Fruit fly (Drosophila melanogaster): ENCODE measurements around the gene Alp11.

The Alp11 gene

DNA sequence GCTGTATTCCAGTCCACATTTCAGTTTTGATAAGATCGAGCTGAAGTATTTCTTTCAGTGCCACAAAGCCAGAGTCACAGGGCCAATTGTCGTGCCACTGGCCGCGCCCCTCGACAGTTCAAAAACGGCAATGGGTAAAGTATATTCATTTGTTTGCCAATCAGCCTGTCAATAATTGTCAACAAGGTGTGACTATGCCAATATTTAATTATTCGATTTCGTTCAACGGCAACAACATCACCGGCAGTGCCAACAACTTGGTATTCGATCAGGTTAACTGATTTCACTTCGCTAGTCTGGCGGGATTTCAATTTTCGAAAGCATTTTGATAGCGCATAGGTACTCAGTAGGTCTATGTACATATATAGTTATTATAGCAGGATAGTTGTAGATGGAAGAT is 14.9 kb downstream of the Alp11 start (continued):
- TF ChIP-seq gsb-n (tag; optimal IDR thresholded peaks at IDR 0.05) (no peak), jumu (GFP tag; optimal IDR thresholded peaks at IDR 0.05) (no peak), inv (GFP tag; IDR thresholded peaks at IDR 0.05; ENCODE audit: partially characterized antibody) (no peak), CG15479 (GFP tag; optimal IDR thresholded peaks at IDR 0.05) (no peak), schlank (tag; optimal IDR thresholded peaks at IDR 0.05) (peak; percentile 11), Tbp (GFP tag; optimal IDR thresholded peaks at IDR 0.05) (no peak), ranshi (GFP tag; IDR thresholded peaks at IDR 0.05) (no peak), CG7357 (GFP tag; IDR thresholded peaks at IDR 0.05) (no peak), Sox100B (GFP tag; optimal IDR thresholded peaks at IDR 0.05) (no peak), btn (GFP tag; optimal IDR thresholded peaks at IDR 0.05) (no peak), pum (GFP tag; optimal IDR thresholded peaks at IDR 0.05) (no peak), CG6683 (GFP tag; optimal IDR thresholded peaks at IDR 0.05) (no peak), dmrt99B (tag; optimal IDR thresholded peaks at IDR 0.05) (peak; percentile 17), CG10267 (tag; optimal IDR thresholded peaks at IDR 0.05) (no peak), Aef1 (GFP tag; IDR thresholded peaks at IDR 0.05) (no peak), CG6175 (GFP tag; IDR thresholded peaks at IDR 0.05) (no peak)

DNA sequence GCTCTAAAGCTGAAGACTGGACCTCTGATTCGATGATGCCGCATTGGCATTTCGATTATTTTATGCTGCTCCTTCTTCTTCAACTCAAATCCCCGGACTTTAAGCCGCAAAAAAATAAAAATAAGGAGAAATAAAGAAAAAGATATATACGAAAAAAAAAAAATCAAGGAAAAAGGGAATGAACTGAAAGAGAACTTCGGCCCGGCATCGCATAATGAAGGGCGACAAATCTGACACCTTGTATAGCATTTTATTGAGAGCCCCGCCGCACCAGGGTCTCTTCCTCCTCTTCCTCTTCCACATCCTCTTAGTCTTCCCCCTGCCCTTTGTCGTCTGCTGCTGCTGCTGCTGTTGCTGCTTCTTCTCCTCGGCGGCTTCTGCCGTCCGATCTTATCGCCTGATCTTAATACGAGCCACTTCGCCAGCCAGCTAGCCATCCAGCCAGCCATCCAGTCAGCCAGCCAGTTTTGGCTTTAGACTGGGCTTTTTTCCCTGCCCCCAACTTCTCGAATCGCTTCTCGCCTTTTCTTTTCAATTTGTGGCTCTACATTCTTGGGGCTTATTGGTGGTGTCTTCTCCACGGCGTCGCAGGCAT is 21.3 kb downstream of the Alp11 start:
- TF ChIP-seq PHDP (tag; optimal IDR thresholded peaks at IDR 0.05) (no peak), nom (GFP tag; optimal IDR thresholded peaks at IDR 0.05) (peak; percentile 81), insv (GFP tag; optimal IDR thresholded peaks at IDR 0.05) (no peak), CG3163 (GFP tag; optimal IDR thresholded peaks at IDR 0.05) (no peak), grn (GFP tag; optimal IDR thresholded peaks at IDR 0.05) (peak; percentile 76), CG12942 (GFP tag; optimal IDR thresholded peaks at IDR 0.05) (no peak), pros (GFP tag; optimal IDR thresholded peaks at IDR 0.05) (peak; percentile 60), sens (GFP tag) (peak; percentile 39)

DNA sequence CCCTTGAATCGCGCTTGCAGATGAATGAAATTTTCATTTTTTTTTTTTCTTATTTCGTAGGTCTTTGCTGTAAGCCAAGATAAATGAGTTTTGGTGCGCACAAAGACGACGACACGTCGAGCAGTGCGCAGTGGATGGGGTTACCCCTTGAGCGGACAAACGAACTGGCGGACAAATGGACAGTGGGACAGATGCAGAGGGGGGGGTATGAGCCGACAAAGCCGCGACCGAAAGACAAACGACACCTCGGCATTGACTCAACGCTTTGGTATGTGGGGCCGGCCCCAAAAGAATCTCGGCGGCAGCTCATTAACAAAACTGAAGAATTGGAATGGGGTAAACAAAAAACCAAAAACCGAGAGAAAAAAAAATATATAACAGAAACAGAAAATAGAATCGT is 21.8 kb downstream of the Alp11 start:
- TF ChIP-seq cg (GFP tag; optimal IDR thresholded peaks at IDR 0.05) (no peak), CG8924 (tag; optimal IDR thresholded peaks at IDR 0.05) (no peak), vnd (GFP tag; IDR thresholded peaks at IDR 0.05; ENCODE audit: partially characterized antibody) (no peak), pzg (GFP tag; optimal IDR thresholded peaks at IDR 0.05) (no peak), CG17912 (GFP tag; optimal IDR thresholded peaks at IDR 0.05) (no peak), Deaf1 (tag; optimal IDR thresholded peaks at IDR 0.05) (peak; percentile 46), Dfd (GFP tag; optimal IDR thresholded peaks at IDR 0.05) (no peak), Jarid2 (GFP tag; optimal IDR thresholded peaks at IDR 0.05) (no peak), zfh2 (GFP tag; optimal IDR thresholded peaks at IDR 0.05) (no peak), bsh (GFP tag; optimal IDR thresholded peaks at IDR 0.05) (no peak), CG7745 (tag; optimal IDR thresholded peaks at IDR 0.05) (no peak), CG12299 (tag; optimal IDR thresholded peaks at IDR 0.05) (no peak), oc (tag; optimal IDR thresholded peaks at IDR 0.05) (peak; percentile 60), CG8478 (optimal IDR thresholded peaks at IDR 0.05) (no peak), CG16815 (GFP tag; optimal IDR thresholded peaks at IDR 0.05) (no peak), shn (GFP tag; optimal IDR thresholded peaks at IDR 0.05) (no peak), Dll (GFP tag; IDR thresholded peaks at IDR 0.05; ENCODE audit: partially characterized antibody) (no peak), CG1529 (GFP tag; optimal IDR thresholded peaks at IDR 0.05) (no peak), sqz (GFP tag; optimal IDR thresholded peaks at IDR 0.05) (peak; percentile 71), Stat92E (GFP tag; optimal IDR thresholded peaks at IDR 0.05) (no peak), Med (GFP tag) (peak; percentile 10), ap (GFP tag; IDR thresholded peaks at IDR 0.05) (no peak), dmrt99B (tag; optimal IDR thresholded peaks at IDR 0.05) (no peak), Awh (GFP tag; IDR thresholded peaks at IDR 0.05) (0 out of 2 replicates have a peak, but pooled peaks have one; percentile 23), Mes4 (GFP tag; optimal IDR thresholded peaks at IDR 0.05) (no peak), pnt (GFP tag; optimal IDR thresholded peaks at IDR 0.05) (no peak)

All from whole organism, embryonic.